Fruit fly (Drosophila melanogaster) whole organism, pupa: ENCODE results near the gene CG9107.

Source experiments
- CG10348 ChIP-seq: fragments of 200-800 bp; sonication (Bioruptor generic); IDR thresholded peaks from 2 replicates; pipeline ENCODE4 v1.3.6; 2022; ENCODE audit warnings: missing biosample characterization, missing genetic modification characterization
- CG12605 ChIP-seq: fragments of 200-800 bp; sonication (Bioruptor generic); IDR thresholded peaks from 2 replicates; pipeline ENCODE4 v1.3.6; 2022; ENCODE audit warnings: missing biosample characterization, missing genetic modification characterization
- CG13204 ChIP-seq: fragments of 200-800 bp; sonication (Bioruptor generic); optimal IDR thresholded peaks from 2 replicates; lab custom pipeline; 2018; ENCODE audit warnings: missing biosample characterization, mild to moderate bottlenecking, missing genetic modification characterization, moderate library complexity
- CG14655 ChIP-seq: fragments of 200-800 bp; sonication (Bioruptor generic); optimal IDR thresholded peaks from 3 replicates; lab custom pipeline; 2017; ENCODE audit warnings: mild to moderate bottlenecking, missing biosample characterization, missing genetic modification reagents, missing genetic modification characterization
- CG15710 ChIP-seq: fragments of 200-800 bp; sonication (Bioruptor generic); optimal IDR thresholded peaks from 2 replicates; lab custom pipeline; 2018; ENCODE audit warnings: missing biosample characterization, mild to moderate bottlenecking, missing genetic modification characterization, moderate library complexity
- CG17806 ChIP-seq: fragments of 200-800 bp; sonication (Bioruptor generic); optimal IDR thresholded peaks from 2 replicates; lab custom pipeline; 2018; ENCODE audit warnings: missing biosample characterization, mild to moderate bottlenecking, missing genetic modification characterization, moderate library complexity
- CG32121 ChIP-seq: fragments of 200-800 bp; sonication (Bioruptor generic); IDR thresholded peaks from 2 replicates; pipeline ENCODE4 v1.3.6; 2022; ENCODE audit warnings: missing biosample characterization, missing genetic modification characterization
- CG34367 ChIP-seq: fragments of 200-800 bp; sonication (Bioruptor generic); optimal IDR thresholded peaks from 2 replicates; lab custom pipeline; 2018; ENCODE audit warnings: missing biosample characterization, mild to moderate bottlenecking, missing genetic modification characterization
- CG4496 ChIP-seq: fragments of 200-800 bp; sonication (Bioruptor generic); IDR thresholded peaks from 3 replicates; pipeline ENCODE4 v1.3.6; 2022; ENCODE audit warnings: missing biosample characterization, missing genetic modification characterization
- CG8159 ChIP-seq: fragments of 200-800 bp; sonication (Bioruptor generic); optimal IDR thresholded peaks from 3 replicates; lab custom pipeline; 2018; ENCODE audit warnings: missing biosample characterization, mild to moderate bottlenecking, missing genetic modification characterization, moderate library complexity
- CG8301 ChIP-seq: fragments of 200-800 bp; sonication (Bioruptor generic); optimal IDR thresholded peaks from 2 replicates; lab custom pipeline; 2018; ENCODE audit warnings: missing biosample characterization, mild to moderate bottlenecking, missing genetic modification characterization
- CG9948 ChIP-seq: fragments of 200-800 bp; sonication (Bioruptor generic); optimal IDR thresholded peaks from 2 replicates; lab custom pipeline; 2018; ENCODE audit warnings: missing biosample characterization, mild to moderate bottlenecking, missing genetic modification characterization, moderate library complexity
- D1 ChIP-seq: fragments of 200-800 bp; sonication (Bioruptor generic); optimal IDR thresholded peaks from 2 replicates; lab custom pipeline; 2018; ENCODE audit warnings: missing biosample characterization, mild to moderate bottlenecking, missing genetic modification characterization, moderate library complexity
- EcR ChIP-seq: fragments of 200-800 bp; sonication (Bioruptor generic); optimal IDR thresholded peaks from 3 replicates; lab custom pipeline; 2019; ENCODE audit warnings: missing biosample characterization, missing genetic modification characterization, mild to moderate bottlenecking, moderate library complexity, missing genetic modification reagents
- Ets98B ChIP-seq: fragments of 200-800 bp; sonication (Bioruptor generic); IDR thresholded peaks from 2 replicates; pipeline ENCODE4 v1.3.6; 2022; ENCODE audit warnings: missing biosample characterization, missing genetic modification characterization
- Pif1A ChIP-seq: fragments of 200-800 bp; sonication (Bioruptor generic); optimal IDR thresholded peaks from 3 replicates; lab custom pipeline; 2016; ENCODE audit warnings: missing biosample characterization, missing genetic modification characterization
- Pif1B ChIP-seq: fragments of 200-800 bp; sonication (Bioruptor generic); optimal IDR thresholded peaks from 3 replicates; lab custom pipeline; 2016; ENCODE audit warnings: missing biosample characterization, missing genetic modification characterization
- Snoo ChIP-seq: fragments of 200-800 bp; sonication (Bioruptor generic); optimal IDR thresholded peaks from 3 replicates; lab custom pipeline; 2017; ENCODE audit warnings: missing biosample characterization, mild to moderate bottlenecking, missing genetic modification characterization, inconsistent platforms
- fd96Ca ChIP-seq: fragments of 200-800 bp; sonication (Bioruptor generic); IDR thresholded peaks from 3 replicates; pipeline ENCODE4 v1.3.6; 2022; ENCODE audit warnings: missing biosample characterization, missing genetic modification characterization
- gl ChIP-seq: fragments of 200-800 bp; sonication (Bioruptor generic); optimal IDR thresholded peaks from 2 replicates; lab custom pipeline; 2018; ENCODE audit warnings: missing biosample characterization, mild to moderate bottlenecking, missing genetic modification characterization
- rn ChIP-seq: fragments of 200-800 bp; sonication (Bioruptor generic); IDR thresholded peaks from 2 replicates; pipeline ENCODE4 v1.3.6; 2022; ENCODE audit warnings: missing biosample characterization, missing genetic modification characterization

The CG9107 gene

dm6 chr2L:6062382-6063082 is 38.2 kb upstream of the CG9107 start, which contains the start of the genes ND-51 and CG13994:
ND-51 (minus strand) TSS chr2L:6062757.
CG13994 (plus strand) TSS chr2L:6062989.
- TF ChIP-seq Pif1B (GFP tag; lab: Kevin White, UChicago) (no peak), Ets98B (GFP tag; lab: Robert Waterston, UW) (peak; percentile 79), CG14655 (GFP tag; lab: Kevin White, UChicago) (no peak), CG13204 (GFP tag; lab: Kevin White, UChicago) (no peak), CG9948 (tag; lab: Kevin White, UChicago) (peak; percentile 57), EcR (GFP tag; lab: Kevin White, UChicago) (peak; percentile 29), CG4496 (GFP tag; lab: Robert Waterston, UW) (peak; percentile 86), fd96Ca (GFP tag; lab: Robert Waterston, UW) (peak; percentile 88), CG8301 (tag; lab: Kevin White, UChicago) (no peak), Snoo (tag; lab: Kevin White, UChicago) (peak; percentile 69), CG32121 (GFP tag; lab: Robert Waterston, UW) (peak; percentile 78), CG10348 (GFP tag; lab: Robert Waterston, UW) (no peak), CG17806 (tag; lab: Kevin White, UChicago) (peak; percentile 69), CG15710 (peak; percentile 61), CG12605 (GFP tag; lab: Robert Waterston, UW) (peak; percentile 46), gl (tag; lab: Kevin White, UChicago) (peak; percentile 8), D1 (tag; lab: Kevin White, UChicago) (no peak), CG34367 (tag; lab: Kevin White, UChicago) (peak; percentile 45), CG8159 (tag; lab: Kevin White, UChicago) (peak; percentile 74), Pif1A (no peak), rn (peak; percentile 73)

dm6 chr2L:6060210-6060609 is 35.9 kb upstream of the CG9107 start, which contains the start of gene CG34180:
CG34180 (plus strand) TSS chr2L:6060510.
- TF ChIP-seq CG17806 (tag; lab: Kevin White, UChicago) (no peak), CG34367 (tag; lab: Kevin White, UChicago) (no peak)

dm6 chr2L:6053874-6054469 is 29.6 kb upstream of the CG9107 start, which contains the start of gene CG13995:
CG13995 (plus strand) TSS chr2L:6054302.
- no peak for TF ChIP-seq CG8159 (tag; lab: Kevin White, UChicago)
- no peak for TF ChIP-seq Snoo (tag; lab: Kevin White, UChicago)
- TF ChIP-seq CG10348 (GFP tag; lab: Robert Waterston, UW), result no peak
- no peak for TF ChIP-seq CG34367 (tag; lab: Kevin White, UChicago)
- TF ChIP-seq CG8301 (tag; lab: Kevin White, UChicago), result no peak
- no peak for TF ChIP-seq CG17806 (tag; lab: Kevin White, UChicago)
- TF ChIP-seq CG32121 (GFP tag; lab: Robert Waterston, UW), result peak; percentile 19; the same call in 1 of the 2 replicates
- TF ChIP-seq D1 (tag; lab: Kevin White, UChicago), result no peak
- TF ChIP-seq CG15710, result no peak
- TF ChIP-seq CG9948 (tag; lab: Kevin White, UChicago), result no peak
- TF ChIP-seq CG12605 (GFP tag; lab: Robert Waterston, UW), result 0 out of 2 replicates have a peak, but pooled peaks have one; percentile 11
- 0 out of 3 replicates have a peak, but pooled peaks have one; percentile 42 for TF ChIP-seq CG4496 (GFP tag; lab: Robert Waterston, UW)
- no peak for TF ChIP-seq Pif1B (GFP tag; lab: Kevin White, UChicago)
- TF ChIP-seq fd96Ca (GFP tag; lab: Robert Waterston, UW), result no peak
- peak; percentile 26 for TF ChIP-seq gl (tag; lab: Kevin White, UChicago)
- peak; percentile 28; the same call in 1 of the 2 replicates for TF ChIP-seq Ets98B (GFP tag; lab: Robert Waterston, UW)
- TF ChIP-seq Pif1A, result no peak
- no peak for TF ChIP-seq EcR (GFP tag; lab: Kevin White, UChicago)
- TF ChIP-seq CG13204 (GFP tag; lab: Kevin White, UChicago), result peak; percentile 9
- TF ChIP-seq CG14655 (GFP tag; lab: Kevin White, UChicago), result no peak
- TF ChIP-seq rn, result no peak
- TF ChIP-seq, all 21 proteins: peak for 6

DNA sequence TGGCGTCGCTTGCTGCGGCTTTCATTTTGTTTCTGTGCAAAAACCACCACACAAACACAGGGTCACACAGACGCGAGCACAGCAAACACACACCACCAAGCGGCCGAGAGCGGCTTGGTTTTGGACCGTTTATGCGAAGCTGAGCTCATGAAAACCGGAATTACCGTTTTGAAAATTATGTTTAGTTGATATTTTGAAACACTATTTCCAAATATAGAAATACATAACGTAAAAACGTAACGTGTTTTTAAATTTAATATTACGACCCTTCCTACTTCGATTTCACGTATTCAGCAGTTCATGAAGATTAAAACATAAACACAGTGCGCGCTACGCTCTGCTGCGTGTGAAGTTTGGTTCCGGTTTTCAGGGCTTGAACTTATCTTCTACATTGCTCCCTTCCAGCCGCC is 26.9 kb upstream of the CG9107 start:
- TF ChIP-seq CG9948 (tag; lab: Kevin White, UChicago) (peak; percentile 90), CG12605 (GFP tag; lab: Robert Waterston, UW) (peak; percentile 97), CG13204 (GFP tag; lab: Kevin White, UChicago) (peak; percentile 93), CG14655 (GFP tag; lab: Kevin White, UChicago) (peak; percentile 93), D1 (tag; lab: Kevin White, UChicago) (no peak), rn (peak; percentile 65; the same call in 1 of the 2 replicates), CG4496 (GFP tag; lab: Robert Waterston, UW) (peak; percentile 96), gl (tag; lab: Kevin White, UChicago) (peak; percentile 93), EcR (GFP tag; lab: Kevin White, UChicago) (peak; percentile 72), Ets98B (GFP tag; lab: Robert Waterston, UW) (peak; percentile 97), CG34367 (tag; lab: Kevin White, UChicago) (peak; percentile 94), CG8301 (tag; lab: Kevin White, UChicago) (peak; percentile 97), Pif1A (peak; percentile 98), CG10348 (GFP tag; lab: Robert Waterston, UW) (no peak), CG8159 (tag; lab: Kevin White, UChicago) (peak; percentile 94), CG32121 (GFP tag; lab: Robert Waterston, UW) (peak; percentile 95), Pif1B (GFP tag; lab: Kevin White, UChicago) (peak; percentile 96), CG17806 (tag; lab: Kevin White, UChicago) (peak; percentile 93), CG15710 (peak; percentile 94), fd96Ca (GFP tag; lab: Robert Waterston, UW) (peak; percentile 94), Snoo (tag; lab: Kevin White, UChicago) (peak; percentile 96)
